Fruit fly (Drosophila melanogaster) whole organism, embryonic: Measurements from ENCODE around the gene HIPP1.

Source experiments
- Adf1 ChIP-seq: fragments of 200-800 bp; sonication (Bioruptor generic); IDR thresholded peaks from 2 replicates; pipeline ENCODE4 v1.3.6; 2022; ENCODE audit warnings: missing biosample characterization, missing genetic modification characterization
- Asciz ChIP-seq: fragments of 200-800 bp; sonication (Bioruptor generic); optimal IDR thresholded peaks from 2 replicates; lab custom pipeline; 2017; ENCODE audit warnings: missing biosample characterization, mild to moderate bottlenecking, missing genetic modification characterization, missing genetic modification reagents
- CG10565 ChIP-seq: fragments of 200-800 bp; sonication (Bioruptor generic); optimal IDR thresholded peaks from 3 replicates; lab custom pipeline; 2016; ENCODE audit warnings: missing biosample characterization, mild to moderate bottlenecking, missing genetic modification characterization
- CG11723 ChIP-seq: fragments of 200-800 bp; sonication (Bioruptor generic); optimal IDR thresholded peaks from 2 replicates; lab custom pipeline; 2017; ENCODE audit warnings: missing biosample characterization, mild to moderate bottlenecking, missing genetic modification characterization
- CG1529 ChIP-seq: fragments of 200-800 bp; sonication (Bioruptor generic); optimal IDR thresholded peaks from 3 replicates; lab custom pipeline; 2018; ENCODE audit warnings: missing biosample characterization, missing genetic modification characterization
- CG15514 ChIP-seq: fragments of 200-800 bp; sonication (Bioruptor generic); optimal IDR thresholded peaks from 3 replicates; lab custom pipeline; 2017; ENCODE audit warnings: missing biosample characterization, missing genetic modification characterization, mild to moderate bottlenecking, moderate library complexity, missing genetic modification reagents
- CG15601 ChIP-seq: fragments of 200-800 bp; sonication (Bioruptor generic); optimal IDR thresholded peaks from 3 replicates; lab custom pipeline; 2019; ENCODE audit warnings: missing biosample characterization, mild to moderate bottlenecking, missing genetic modification characterization, moderate library complexity
- CG17186 ChIP-seq: fragments of 200-800 bp; sonication (Bioruptor generic); optimal IDR thresholded peaks from 3 replicates; lab custom pipeline; 2017; ENCODE audit warnings: missing biosample characterization, missing genetic modification reagents, missing genetic modification characterization
- CG2116 ChIP-seq: fragments of 200-800 bp; sonication (Bioruptor generic); optimal IDR thresholded peaks from 3 replicates; lab custom pipeline; 2018; ENCODE audit warnings: missing biosample characterization, mild to moderate bottlenecking, missing genetic modification characterization
- CG30431 ChIP-seq: fragments of 200-800 bp; sonication (Bioruptor generic); optimal IDR thresholded peaks from 2 replicates; lab custom pipeline; 2017; ENCODE audit warnings: missing biosample characterization, missing genetic modification characterization
- CG3065 ChIP-seq: fragments of 200-800 bp; sonication (Bioruptor generic); optimal IDR thresholded peaks from 2 replicates; lab custom pipeline; 2016; ENCODE audit warnings: missing biosample characterization, missing genetic modification characterization
- CG3838 ChIP-seq: fragments of 200-800 bp; sonication (Bioruptor generic); optimal IDR thresholded peaks from 3 replicates; lab custom pipeline; 2016; ENCODE audit warnings: missing biosample characterization, missing genetic modification characterization
- CG4282 ChIP-seq: fragments of 200-800 bp; sonication (Bioruptor generic); optimal IDR thresholded peaks from 2 replicates; lab custom pipeline; 2016; ENCODE audit warnings: missing biosample characterization, missing genetic modification characterization
- CG6813 ChIP-seq: fragments of 200-800 bp; sonication (Bioruptor generic); optimal IDR thresholded peaks from 2 replicates; lab custom pipeline; 2017; ENCODE audit warnings: missing biosample characterization, missing genetic modification characterization, mild to moderate bottlenecking, moderate library complexity, missing genetic modification reagents
- CG8924 ChIP-seq: fragments of 200-800 bp; optimal IDR thresholded peaks from 3 replicates; lab custom pipeline; 2019; ENCODE audit warnings: missing biosample characterization, mild to moderate bottlenecking, missing genetic modification characterization, moderate library complexity
- CG9727 ChIP-seq: fragments of 200-800 bp; sonication (Bioruptor generic); optimal IDR thresholded peaks from 3 replicates; lab custom pipeline; 2017; ENCODE audit warnings: missing biosample characterization, mild to moderate bottlenecking, missing genetic modification characterization
- CG9817 ChIP-seq: fragments of 200-800 bp; sonication (Bioruptor generic); optimal IDR thresholded peaks from 2 replicates; lab custom pipeline; 2018; ENCODE audit warnings: missing biosample characterization, mild to moderate bottlenecking, missing genetic modification characterization, moderate library complexity
- Gsc ChIP-seq: fragments of 200-800 bp; sonication (Bioruptor generic); IDR thresholded peaks from 2 replicates; pipeline ENCODE4 v1.3.6; 2022; ENCODE audit warnings: missing biosample characterization, missing genetic modification characterization
- H2.0 ChIP-seq: fragments of 200-800 bp; sonication (Bioruptor generic); IDR thresholded peaks from 2 replicates; pipeline ENCODE4 v1.3.6; 2022; ENCODE audit warnings: missing biosample characterization, missing genetic modification characterization
- Lim3 ChIP-seq: fragments of 200-800 bp; sonication (Bioruptor generic); IDR thresholded peaks from 2 replicates; pipeline ENCODE4 v1.3.6; 2022; ENCODE audit warnings: missing biosample characterization, missing genetic modification characterization
- MESR4 ChIP-seq: fragments of 200-800 bp; sonication (Bioruptor generic); optimal IDR thresholded peaks from 2 replicates; lab custom pipeline; 2018; ENCODE audit warnings: missing biosample characterization, mild to moderate bottlenecking, missing genetic modification characterization, moderate library complexity
- Mad ChIP-seq: fragments of 200-800 bp; sonication (Bioruptor generic); optimal IDR thresholded peaks from 2 replicates; lab custom pipeline; 2016; ENCODE audit warnings: missing biosample characterization, missing genetic modification characterization
- Meics ChIP-seq: fragments of 200-800 bp; sonication (Bioruptor generic); optimal IDR thresholded peaks from 2 replicates; lab custom pipeline; 2017; ENCODE audit warnings: missing biosample characterization, mild to moderate bottlenecking, missing genetic modification characterization
- Neu2 ChIP-seq: fragments of 200-800 bp; sonication (Bioruptor generic); optimal IDR thresholded peaks from 3 replicates; lab custom pipeline; 2016; ENCODE audit warnings: missing biosample characterization, missing genetic modification characterization, borderline replicate concordance
- Nf-YB ChIP-seq: fragments of 200-800 bp; sonication (Bioruptor generic); optimal IDR thresholded peaks from 3 replicates; lab custom pipeline; 2019; ENCODE audit warnings: missing biosample characterization, mild to moderate bottlenecking, missing genetic modification characterization, moderate library complexity
- NfI ChIP-seq: fragments of 200-800 bp; sonication (Bioruptor generic); optimal IDR thresholded peaks from 3 replicates; lab custom pipeline; 2018; ENCODE audit warnings: missing biosample characterization, mild to moderate bottlenecking, missing genetic modification characterization, moderate library complexity
- Oli ChIP-seq: fragments of 200-800 bp; sonication (Bioruptor generic); optimal IDR thresholded peaks from 2 replicates; lab custom pipeline; 2018; ENCODE audit warnings: missing biosample characterization, mild to moderate bottlenecking, missing genetic modification characterization, moderate library complexity
- ac ChIP-seq: fragments of 200-800 bp; sonication (Bioruptor generic); optimal IDR thresholded peaks from 3 replicates; lab custom pipeline; 2017; ENCODE audit warnings: missing biosample characterization, mild to moderate bottlenecking, missing genetic modification characterization
- ara ChIP-seq: fragments of 200-800 bp; sonication (Bioruptor generic); IDR thresholded peaks from 2 replicates; pipeline ENCODE4 v1.3.6; 2022; ENCODE audit warnings: missing biosample characterization, missing genetic modification characterization
- ase ChIP-seq: fragments of 200-800 bp; sonication (Bioruptor generic); IDR thresholded peaks from 3 replicates; pipeline ENCODE4 v1.3.6; 2022; ENCODE audit warnings: missing biosample characterization, missing genetic modification characterization
- cg ChIP-seq: fragments of 200-800 bp; sonication (Bioruptor generic); optimal IDR thresholded peaks from 3 replicates; lab custom pipeline; 2019; ENCODE audit warnings: missing biosample characterization, mild to moderate bottlenecking, missing genetic modification characterization, moderate library complexity
- corto ChIP-seq: fragments of 200-800 bp; sonication (Bioruptor generic); optimal IDR thresholded peaks from 2 replicates; lab custom pipeline; 2016; ENCODE audit warnings: missing biosample characterization, mild to moderate bottlenecking, missing genetic modification characterization, moderate library complexity
- ems ChIP-seq: fragments of 200-800 bp; sonication (Bioruptor generic); optimal IDR thresholded peaks from 3 replicates; lab custom pipeline; 2016; ENCODE audit warnings: missing biosample characterization, missing genetic modification characterization
- fd96Cb ChIP-seq: fragments of 200-800 bp; sonication (Bioruptor generic); optimal IDR thresholded peaks from 2 replicates; lab custom pipeline; 2018; ENCODE audit warnings: missing biosample characterization, mild to moderate bottlenecking, missing genetic modification characterization, moderate library complexity
- gfzf ChIP-seq: fragments of 200-800 bp; sonication (Bioruptor generic); optimal IDR thresholded peaks from 2 replicates; lab custom pipeline; 2016; ENCODE audit warnings: missing biosample characterization, mild to moderate bottlenecking, missing genetic modification characterization, moderate library complexity
- her ChIP-seq: fragments of 200-800 bp; sonication (Bioruptor generic); optimal IDR thresholded peaks from 2 replicates; lab custom pipeline; 2016; ENCODE audit warnings: missing biosample characterization, missing genetic modification characterization
- hkb ChIP-seq, 2 experiments: fragments of 200-800 bp in 1 of 2; fragments of >200 bp in 1 of 2; sonication (Bioruptor generic) in 1 of 2; IDR thresholded peaks in 1 of 2; optimal IDR thresholded peaks in 1 of 2; 2 replicates each; pipeline versions ENCODE4 v1.3.6 to Lab custom; 2017 to 2022; ENCODE audit warnings: missing biosample characterization in 1 of 2, missing genetic modification characterization in 1 of 2
- jigr1 ChIP-seq: fragments of 200-800 bp; sonication (Bioruptor generic); IDR thresholded peaks from 3 replicates; pipeline ENCODE4 v1.3.6; 2022; ENCODE audit warnings: missing biosample characterization, missing genetic modification characterization
- ken ChIP-seq: fragments of 200-800 bp; sonication (Bioruptor generic); IDR thresholded peaks from 3 replicates; pipeline ENCODE4 v1.3.6; 2022; ENCODE audit warnings: missing biosample characterization, missing genetic modification characterization
- luna ChIP-seq: fragments of 200-800 bp; sonication (Bioruptor generic); optimal IDR thresholded peaks from 2 replicates; lab custom pipeline; 2016; ENCODE audit warnings: missing biosample characterization, missing genetic modification characterization
- mld ChIP-seq: fragments of 200-800 bp; sonication (Bioruptor generic); IDR thresholded peaks from 3 replicates; pipeline ENCODE4 v1.3.6; 2022; ENCODE audit warnings: missing biosample characterization, missing genetic modification characterization; ENCODE audit not compliant: partially characterized antibody
- peb ChIP-seq: fragments of 200-800 bp; sonication (Bioruptor generic); IDR thresholded peaks from 2 replicates; pipeline ENCODE4 v1.3.6; 2022; ENCODE audit warnings: missing biosample characterization, missing genetic modification characterization
- salm ChIP-seq: fragments of 200-800 bp; sonication (Bioruptor generic); optimal IDR thresholded peaks from 2 replicates; lab custom pipeline; 2018; ENCODE audit warnings: missing biosample characterization, mild to moderate bottlenecking, missing genetic modification characterization
- sc ChIP-seq, 3 experiments: fragments of >200 bp in 2 of 3; fragments of 200-800 bp in 1 of 3; sonication (Bioruptor generic) in 1 of 3; optimal IDR thresholded peaks; 2 replicates in 2 of 3; 3 replicates in 1 of 3; lab custom pipeline; 2017; ENCODE audit warnings: mild to moderate bottlenecking in 1 of 3, missing biosample characterization in 1 of 3, missing genetic modification characterization in 1 of 3, missing genetic modification reagents in 1 of 3
- sd ChIP-seq: fragments of 200-800 bp; sonication (Bioruptor generic); optimal IDR thresholded peaks from 3 replicates; lab custom pipeline; 2018; ENCODE audit warnings: missing biosample characterization, mild to moderate bottlenecking, missing genetic modification characterization, moderate library complexity
- seq ChIP-seq: fragments of 200-800 bp; sonication (Bioruptor generic); IDR thresholded peaks from 2 replicates; pipeline ENCODE4 v1.3.6; 2022; ENCODE audit warnings: missing biosample characterization, missing genetic modification characterization
- sr ChIP-seq: fragments of 200-800 bp; sonication (Bioruptor generic); IDR thresholded peaks from 3 replicates; pipeline ENCODE4 v1.3.6; 2022; ENCODE audit warnings: missing biosample characterization, missing genetic modification characterization
- ssp ChIP-seq: fragments of 200-800 bp; sonication (Bioruptor generic); IDR thresholded peaks from 2 replicates; pipeline ENCODE4 v1.3.6; 2022; ENCODE audit warnings: missing biosample characterization, missing genetic modification characterization
- wor ChIP-seq: fragments of 200-800 bp; sonication (Bioruptor generic); IDR thresholded peaks from 2 replicates; pipeline ENCODE4 v1.3.6; 2022; ENCODE audit warnings: missing biosample characterization, missing genetic modification characterization

HIPP1 gene

dm6 chr3L:20841465-20842109 is 32.1 kb downstream of the HIPP1 start, which contains the start of the genes CSN3 and CG11456 (continued):
- TF ChIP-seq Neu2 (GFP tag; lab: Kevin White, UChicago) (peak; percentile 0), CG6813 (GFP tag; lab: Kevin White, UChicago) (no peak), mld (GFP tag; lab: Robert Waterston, UW) (peak; percentile 23; the same call in 1 of the 3 replicates), seq (GFP tag; lab: Robert Waterston, UW) (no peak), ara (GFP tag; lab: Robert Waterston, UW) (no peak), CG9727 (GFP tag; lab: Kevin White, UChicago) (peak; percentile 4), CG30431 (GFP tag; lab: Kevin White, UChicago) (no peak), ac (GFP tag; lab: Kevin White, UChicago) (no peak), sc (optimal IDR thresholded peaks at IDR 0.05; lab: Kevin White, UChicago) (no peak), sc (GFP tag; optimal IDR thresholded peaks at IDR 0.05; lab: Kevin White, UChicago) (no peak), CG10565 (GFP tag; lab: Kevin White, UChicago) (no peak), luna (GFP tag; lab: Kevin White, UChicago) (peak; percentile 31), Nf-YB (GFP tag; lab: Kevin White, UChicago) (no peak), Oli (tag; lab: Kevin White, UChicago) (no peak), hkb (optimal IDR thresholded peaks at IDR 0.05; lab: Kevin White, UChicago) (no peak), hkb (GFP tag; IDR thresholded peaks at IDR 0.05; lab: Robert Waterston, UW) (no peak), CG2116 (peak; percentile 74), fd96Cb (tag; lab: Kevin White, UChicago) (no peak), Meics (no peak), Adf1 (no peak), CG8924 (tag; lab: Kevin White, UChicago) (no peak), Gsc (GFP tag; lab: Robert Waterston, UW) (no peak), CG4282 (GFP tag; lab: Kevin White, UChicago) (no peak), sd (tag; lab: Kevin White, UChicago) (no peak), CG3065 (GFP tag; lab: Kevin White, UChicago) (peak; percentile 9), CG3838 (GFP tag; lab: Kevin White, UChicago) (no peak), jigr1 (no peak), peb (GFP tag; lab: Robert Waterston, UW) (no peak), CG1529 (GFP tag; lab: Kevin White, UChicago) (no peak), Mad (GFP tag; lab: Kevin White, UChicago) (peak; percentile 50), CG11723 (GFP tag; lab: Kevin White, UChicago) (no peak), cg (GFP tag; lab: Kevin White, UChicago) (no peak), ems (GFP tag; lab: Kevin White, UChicago) (no peak), Asciz (GFP tag; lab: Kevin White, UChicago) (no peak), CG17186 (GFP tag; lab: Kevin White, UChicago) (peak; percentile 24), corto (GFP tag; lab: Kevin White, UChicago) (no peak), CG15601 (tag; lab: Kevin White, UChicago) (no peak), Lim3 (GFP tag; lab: Robert Waterston, UW) (no peak), wor (no peak), ken (GFP tag; lab: Robert Waterston, UW) (peak; percentile 61; the same call in 1 of the 3 replicates), salm (tag; lab: Kevin White, UChicago) (no peak), gfzf (GFP tag; lab: Kevin White, UChicago) (peak; percentile 21), ase (no peak), CG9817 (peak; percentile 30), ssp (GFP tag; lab: Robert Waterston, UW) (no peak), NfI (GFP tag; lab: Kevin White, UChicago) (peak; percentile 57), her (peak; percentile 13), MESR4 (GFP tag; lab: Kevin White, UChicago) (peak; percentile 25), sr (GFP tag; lab: Robert Waterston, UW) (no peak), CG15514 (GFP tag; lab: Kevin White, UChicago) (peak; percentile 65), H2.0 (peak; percentile 45; the same call in 1 of the 2 replicates)
